Worm (Caenorhabditis elegans) whole organism, dauer: ENCODE results near the gene gas-1.

ENCODE experiments used
- unc-62 ChIP-seq: sonication (generic microtip); optimal IDR thresholded peaks from 2 replicates; lab custom pipeline; 2017; ENCODE audit warnings: missing biosample characterization, missing genetic modification reagents, missing genetic modification characterization

gas-1 gene

ce11 chrX:15609698-15610097 is 19.5 kb upstream of the gas-1 start:
- TF ChIP-seq unc-62 (GFP tag; lab: Kevin White, UChicago): no peak

ce11 chrX:15608593-15608992 is 18.4 kb upstream of the gas-1 start:
- TF ChIP-seq unc-62 (GFP tag; lab: Kevin White, UChicago): no peak

- no peak for TF ChIP-seq unc-62 (GFP tag; lab: Kevin White, UChicago)
Observed at ce11 chrX:15607498-15608019, 17.4 kb upstream of the gas-1 start, which contains the start of gene nipi-3. Gene nipi-3, plus strand, starts transcription at chrX:15607969.

ce11 chrX:15606585-15607276 is 16.5 kb upstream of the gas-1 start, which contains the start of gene rab-14:
Gene rab-14, minus strand, starts transcription at chrX:15606635.
- TF ChIP-seq unc-62 (GFP tag; lab: Kevin White, UChicago): no peak

ce11 chrX:15604236-15604635 is 14.0 kb upstream of the gas-1 start:
- TF ChIP-seq unc-62 (GFP tag; lab: Kevin White, UChicago): no peak

- TF ChIP-seq unc-62 (GFP tag; lab: Kevin White, UChicago): no peak
Observed at ce11 chrX:15600512-15601117, 10.4 kb upstream of the gas-1 start, which contains the start of gene ent-2. Gene ent-2, plus strand, starts transcription at chrX:15601067.

- TF ChIP-seq unc-62 (GFP tag; lab: Kevin White, UChicago): no peak
Observed at ce11 chrX:15599925-15600324, 9.7 kb upstream of the gas-1 start.

- TF ChIP-seq unc-62 (GFP tag; lab: Kevin White, UChicago): no peak
Observed at ce11 chrX:15598661-15599384, 8.6 kb upstream of the gas-1 start.

- no peak for TF ChIP-seq unc-62 (GFP tag; lab: Kevin White, UChicago)
Observed at ce11 chrX:15597077-15597476, 6.9 kb upstream of the gas-1 start, which contains the start of gene K09A9.8. Gene K09A9.8, minus strand, starts transcription at chrX:15597177.

ce11 chrX:15594019-15594418 is 3.8 kb upstream of the gas-1 start:
- TF ChIP-seq unc-62 (GFP tag; lab: Kevin White, UChicago): no peak

ce11 chrX:15593366-15593765 is 3.2 kb upstream of the gas-1 start:
- no peak for TF ChIP-seq unc-62 (GFP tag; lab: Kevin White, UChicago)

- TF ChIP-seq unc-62 (GFP tag; lab: Kevin White, UChicago): no peak
Observed at ce11 chrX:15591068-15591467, 871 bp upstream of the gas-1 start, which contains the start of gene usp-33. Gene usp-33, plus strand, starts transcription at chrX:15591368.

ce11 chrX:15586192-15586591 is 4.0 kb downstream of the gas-1 start:
- TF ChIP-seq unc-62 (GFP tag; lab: Kevin White, UChicago): no peak

- no peak for TF ChIP-seq unc-62 (GFP tag; lab: Kevin White, UChicago)
Observed at ce11 chrX:15585144-15585543, 5.1 kb downstream of the gas-1 start.

- TF ChIP-seq unc-62 (GFP tag; lab: Kevin White, UChicago): no peak
Observed at ce11 chrX:15576942-15577341, 13.3 kb downstream of the gas-1 start, which contains the start of gene K09A9.6. Gene K09A9.6, plus strand, starts transcription at chrX:15577242.

- no peak for TF ChIP-seq unc-62 (GFP tag; lab: Kevin White, UChicago)
Observed at ce11 chrX:15575460-15575859, 14.7 kb downstream of the gas-1 start.
